Worm (Caenorhabditis elegans): ENCODE data around the gene Y69A2AR.28.

- TF ChIP-seq flt-1 (GFP tag; IDR thresholded peaks at IDR 0.05) = peak; percentile 78
- TF ChIP-seq ztf-23 (GFP tag; IDR thresholded peaks at IDR 0.05) = no peak
- peak; percentile 45; the same call in 1 of the 2 replicates for TF ChIP-seq tab-1 (GFP tag; IDR thresholded peaks at IDR 0.05)
- no peak for TF ChIP-seq cog-1 (tag; optimal IDR thresholded peaks at IDR 0.05)
- no peak for TF ChIP-seq ref-1 (GFP tag; conservative IDR thresholded peaks at IDR 0.05)
- no peak for TF ChIP-seq med-1 (GFP tag; optimal IDR thresholded peaks at IDR 0.05; ENCODE audit: insufficient read depth)
- TF ChIP-seq T22C8.4 (GFP tag; IDR thresholded peaks at IDR 0.05) = no peak
- TF ChIP-seq klf-2 (GFP tag; conservative IDR thresholded peaks at IDR 0.05) = no peak
- no peak for TF ChIP-seq ztf-29 (GFP tag; IDR thresholded peaks at IDR 0.05)
These were observed 44.4 kb upstream of the Y69A2AR.28 start for ce11 chrIV:2657307-2657706.
